Fruit fly (Drosophila melanogaster) whole organism, adult: ENCODE data around the gene CG7560.

Experiments
- CG11617 ChIP-seq: fragments of 200-800 bp; sonication (Bioruptor generic); optimal IDR thresholded peaks from 2 replicates; lab custom pipeline; 2017; ENCODE audit warnings: mild to moderate bottlenecking, missing biosample characterization, missing genetic modification reagents, missing genetic modification characterization
- CG12768 ChIP-seq: fragments of 200-800 bp; sonication (Bioruptor generic); optimal IDR thresholded peaks from 2 replicates; lab custom pipeline; 2017; ENCODE audit warnings: missing biosample characterization, missing genetic modification characterization, mild to moderate bottlenecking, moderate library complexity, missing genetic modification reagents
- CG14711 ChIP-seq: fragments of 200-800 bp; sonication (Bioruptor generic); optimal IDR thresholded peaks from 2 replicates; lab custom pipeline; 2018; ENCODE audit warnings: missing biosample characterization, mild to moderate bottlenecking, missing genetic modification characterization, moderate library complexity
- CG1620 ChIP-seq: fragments of 200-800 bp; sonication (Bioruptor generic); optimal IDR thresholded peaks from 2 replicates; lab custom pipeline; 2016; ENCODE audit warnings: missing biosample characterization, missing genetic modification characterization
- CG33017 ChIP-seq: fragments of 200-800 bp; sonication (Bioruptor generic); optimal IDR thresholded peaks from 2 replicates; lab custom pipeline; 2018; ENCODE audit warnings: missing biosample characterization, mild to moderate bottlenecking, missing genetic modification characterization, moderate library complexity
- CG5204 ChIP-seq: fragments of 200-800 bp; sonication (Bioruptor generic); optimal IDR thresholded peaks from 2 replicates; lab custom pipeline; 2016; ENCODE audit warnings: missing biosample characterization, missing genetic modification characterization
- CG7045 ChIP-seq: fragments of 200-800 bp; sonication (Bioruptor generic); optimal IDR thresholded peaks from 2 replicates; lab custom pipeline; 2017; ENCODE audit warnings: missing biosample characterization, mild to moderate bottlenecking, missing genetic modification characterization
- CG7101 ChIP-seq: fragments of 200-800 bp; sonication (Bioruptor generic); optimal IDR thresholded peaks from 2 replicates; lab custom pipeline; 2018; ENCODE audit warnings: missing biosample characterization, mild to moderate bottlenecking, missing genetic modification characterization, moderate library complexity
- Clk ChIP-seq: fragments of 200-800 bp; sonication (Bioruptor generic); optimal IDR thresholded peaks from 2 replicates; lab custom pipeline; 2017; ENCODE audit warnings: missing biosample characterization, missing genetic modification characterization
- Hr96 ChIP-seq: fragments of 200-800 bp; sonication (Bioruptor generic); optimal IDR thresholded peaks from 2 replicates; lab custom pipeline; 2016; ENCODE audit warnings: missing biosample characterization, missing genetic modification characterization
- Mnt ChIP-seq: fragments of 200-800 bp; sonication (Bioruptor generic); optimal IDR thresholded peaks from 2 replicates; lab custom pipeline; 2016; ENCODE audit warnings: missing biosample characterization, mild to moderate bottlenecking, missing genetic modification characterization
- bab1 ChIP-seq: fragments of 200-800 bp; sonication (Bioruptor generic); optimal IDR thresholded peaks from 3 replicates; lab custom pipeline; 2019; ENCODE audit warnings: missing biosample characterization, mild to moderate bottlenecking, missing genetic modification characterization, moderate library complexity
- cic ChIP-seq: fragments of 200-800 bp; sonication (Bioruptor generic); optimal IDR thresholded peaks from 2 replicates; lab custom pipeline; 2017; ENCODE audit warnings: missing biosample characterization, mild to moderate bottlenecking, missing genetic modification characterization, moderate library complexity
- cnc ChIP-seq, 2 experiments: fragments of >200 bp; optimal IDR thresholded peaks; 2 replicates each; lab custom pipeline; 2017
- kay ChIP-seq: fragments of 200-800 bp; sonication (Bioruptor generic); peaks from one replicate; lab custom pipeline; 2016; ENCODE audit warnings: missing biosample characterization, missing genetic modification characterization, borderline replicate concordance
- ovo ChIP-seq: fragments of 200-800 bp; sonication (Bioruptor generic); optimal IDR thresholded peaks from 2 replicates; lab custom pipeline; 2016; ENCODE audit warnings: missing biosample characterization, missing genetic modification characterization
- pad ChIP-seq: fragments of 200-800 bp; sonication (Bioruptor generic); optimal IDR thresholded peaks from 3 replicates; lab custom pipeline; 2017; ENCODE audit warnings: missing biosample characterization, missing genetic modification characterization, mild to moderate bottlenecking, moderate library complexity, missing genetic modification reagents
- tj ChIP-seq: fragments of 200-800 bp; sonication (Bioruptor generic); optimal IDR thresholded peaks from 3 replicates; lab custom pipeline; 2017; ENCODE audit warnings: missing biosample characterization, mild to moderate bottlenecking, missing genetic modification characterization, moderate library complexity
- toe ChIP-seq: fragments of 200-800 bp; sonication (Bioruptor generic); optimal IDR thresholded peaks from 2 replicates; lab custom pipeline; 2016; ENCODE audit warnings: missing biosample characterization, missing genetic modification characterization

Gene CG7560

dm6 chr3L:11400262-11400661, 24.7 kb upstream of the CG7560 start:
- no peak for TF ChIP-seq toe (GFP tag; lab: Kevin White, UChicago)

- TF ChIP-seq cnc (optimal IDR thresholded peaks at IDR 0.05; lab: Kevin White, UChicago) (no peak), ovo (GFP tag; lab: Kevin White, UChicago) (no peak), tj (GFP tag; lab: Kevin White, UChicago) (no peak), CG14711 (tag; lab: Kevin White, UChicago) (no peak), toe (GFP tag; lab: Kevin White, UChicago) (no peak), CG7101 (tag; lab: Kevin White, UChicago) (no peak), Hr96 (GFP tag; lab: Kevin White, UChicago) (no peak), CG7045 (GFP tag; lab: Kevin White, UChicago) (no peak), CG1620 (GFP tag; lab: Kevin White, UChicago) (no peak), CG12768 (no peak), Mnt (GFP tag; lab: Kevin White, UChicago) (no peak), CG11617 (no peak), kay (GFP tag; lab: Kevin White, UChicago) (no peak), CG33017 (tag; lab: Kevin White, UChicago) (no peak), pad (no peak), CG5204 (GFP tag; lab: Kevin White, UChicago) (no peak)
These were observed 24.2 kb upstream of the CG7560 start for dm6 chr3L:11400673-11401186.

- TF ChIP-seq CG7045 (GFP tag; lab: Kevin White, UChicago) (no peak), Mnt (GFP tag; lab: Kevin White, UChicago) (no peak), CG14711 (tag; lab: Kevin White, UChicago) (no peak), Clk (GFP tag; lab: Kevin White, UChicago) (no peak), CG12768 (no peak), CG11617 (no peak), Hr96 (GFP tag; lab: Kevin White, UChicago) (no peak), tj (GFP tag; lab: Kevin White, UChicago) (no peak), CG33017 (tag; lab: Kevin White, UChicago) (no peak), ovo (GFP tag; lab: Kevin White, UChicago) (no peak), CG1620 (GFP tag; lab: Kevin White, UChicago) (no peak), CG7101 (tag; lab: Kevin White, UChicago) (no peak), cnc (optimal IDR thresholded peaks at IDR 0.05; lab: Kevin White, UChicago) (no peak)
These were observed 22.7 kb upstream of the CG7560 start for dm6 chr3L:11402305-11402704.

- TF ChIP-seq ovo (GFP tag; lab: Kevin White, UChicago) (no peak), CG7101 (tag; lab: Kevin White, UChicago) (no peak), toe (GFP tag; lab: Kevin White, UChicago) (no peak), pad (no peak), cnc (optimal IDR thresholded peaks at IDR 0.05; lab: Kevin White, UChicago) (no peak), tj (GFP tag; lab: Kevin White, UChicago) (no peak), CG5204 (GFP tag; lab: Kevin White, UChicago) (no peak), CG12768 (no peak), Hr96 (GFP tag; lab: Kevin White, UChicago) (no peak)
These were observed 21.4 kb upstream of the CG7560 start for dm6 chr3L:11403542-11403941.

- TF ChIP-seq CG33017 (tag; lab: Kevin White, UChicago) (no peak), CG1620 (GFP tag; lab: Kevin White, UChicago) (peak; percentile 5), bab1 (peak; percentile 74), CG12768 (no peak), CG7045 (GFP tag; lab: Kevin White, UChicago) (no peak), tj (GFP tag; lab: Kevin White, UChicago) (no peak), Hr96 (GFP tag; lab: Kevin White, UChicago) (no peak), kay (GFP tag; lab: Kevin White, UChicago) (no peak), CG7101 (tag; lab: Kevin White, UChicago) (peak; percentile 8), cic (GFP tag; lab: Kevin White, UChicago) (no peak), CG14711 (tag; lab: Kevin White, UChicago) (no peak), toe (GFP tag; lab: Kevin White, UChicago) (no peak)
These were observed 19.4 kb upstream of the CG7560 start for dm6 chr3L:11405362-11406254.

dm6 chr3L:11406535-11407201, 18.3 kb upstream of the CG7560 start:
- no peak for TF ChIP-seq CG7101 (tag; lab: Kevin White, UChicago)
- TF ChIP-seq cnc (optimal IDR thresholded peaks at IDR 0.05; lab: Kevin White, UChicago) = no peak
- no peak for TF ChIP-seq CG5204 (GFP tag; lab: Kevin White, UChicago)
- TF ChIP-seq bab1 = no peak
